Worm (Caenorhabditis elegans) whole organism, L1 larva: ENCODE results near the gene srh-301.

Experiments used
- C16A3.4 ChIP-seq: fragments of 150-350 bp; optimal IDR thresholded peaks from 2 replicates; lab custom pipeline; 2014; ENCODE audit warnings: missing biosample characterization, missing genetic modification characterization
- C34B4.2 ChIP-seq: sonication (generic microtip); optimal IDR thresholded peaks from 2 replicates; lab custom pipeline; 2017; ENCODE audit warnings: mild to moderate bottlenecking, missing genetic modification characterization, missing compliant biosample characterization
- F16B12.6 ChIP-seq: fragments of 150-350 bp; optimal IDR thresholded peaks from 2 replicates; lab custom pipeline; 2014; ENCODE audit warnings: missing biosample characterization, missing genetic modification characterization
- blmp-1 ChIP-seq: fragments of 150-350 bp; optimal IDR thresholded peaks from 2 replicates; lab custom pipeline; 2014; ENCODE audit warnings: missing biosample characterization, missing genetic modification characterization
- ceh-82 ChIP-seq, 3 experiments: fragments of 150-350 bp in 1 of 3; sonication (generic microtip) in 2 of 3; optimal IDR thresholded peaks; 2 replicates each; lab custom pipeline; 2014 to 2017; ENCODE audit warnings: missing biosample characterization in 3 of 3, missing genetic modification characterization in 3 of 3
- dpl-1 ChIP-seq, 3 experiments: fragments of 150-350 bp in 2 of 3; sonication (generic microtip) in 1 of 3; optimal IDR thresholded peaks; 2 replicates each; lab custom pipeline; 2014 to 2017; ENCODE audit warnings: missing biosample characterization in 3 of 3, missing genetic modification characterization in 3 of 3, missing genetic modification reagents in 3 of 3
- efl-1 ChIP-seq, 4 experiments: fragments of 150-350 bp; optimal IDR thresholded peaks in 3 of 4; peaks in 1 of 4; 1 replicate in 1 of 4; 2 replicates in 3 of 4; lab custom pipeline; 2014; ENCODE audit warnings: missing biosample characterization in 2 of 4, missing genetic modification characterization in 2 of 4, missing genetic modification reagents in 2 of 4
- egl-13 ChIP-seq: sonication (generic microtip); optimal IDR thresholded peaks from 2 replicates; lab custom pipeline; 2016; ENCODE audit warnings: missing genotype, missing genetic modification reagents, missing genetic modification characterization, missing compliant biosample characterization
- elt-2 ChIP-seq: sonication (generic microtip); optimal IDR thresholded peaks from 2 replicates; lab custom pipeline; 2016; ENCODE audit warnings: missing genetic modification characterization, mild to moderate bottlenecking, inconsistent platforms, missing compliant biosample characterization, missing genetic modification reagents
- elt-3 ChIP-seq, 6 experiments: fragments of 150-350 bp in 1 of 6; sonication (generic microtip); optimal IDR thresholded peaks; 2 replicates each; lab custom pipeline; 2017 to 2018; ENCODE audit warnings: missing biosample characterization in 6 of 6, missing genetic modification characterization in 6 of 6, inconsistent platforms in 1 of 6
- fkh-8 ChIP-seq: sonication (generic microtip); optimal IDR thresholded peaks from 2 replicates; lab custom pipeline; 2016; ENCODE audit warnings: mild to moderate bottlenecking, missing genetic modification characterization, missing compliant biosample characterization
- grh-1 ChIP-seq: fragments of 200-800 bp; sonication (Bioruptor generic); IDR thresholded peaks from 2 replicates; pipeline ENCODE4 v1.3.6; 2022; ENCODE audit warnings: missing genetic modification reagents, missing genetic modification characterization, missing compliant biosample characterization
- hlh-4 ChIP-seq: sonication (generic microtip); optimal IDR thresholded peaks from 2 replicates; lab custom pipeline; 2016; ENCODE audit warnings: mild to moderate bottlenecking, missing genetic modification characterization, missing compliant biosample characterization
- hpl-2 ChIP-seq: fragments of 150-350 bp; optimal IDR thresholded peaks from 2 replicates; lab custom pipeline; 2014; ENCODE audit warnings: missing biosample characterization, missing genetic modification reagents, missing genetic modification characterization
- lin-13 ChIP-seq: fragments of 150-350 bp; optimal IDR thresholded peaks from 2 replicates; lab custom pipeline; 2014; ENCODE audit warnings: missing biosample characterization, missing genetic modification reagents, missing genetic modification characterization
- lin-15B ChIP-seq: fragments of 150-350 bp; sonication (generic microtip); optimal IDR thresholded peaks from 3 replicates; lab custom pipeline; 2014; ENCODE audit warnings: missing biosample characterization, missing genetic modification characterization
- lin-35 ChIP-seq, 2 experiments: fragments of 150-350 bp; optimal IDR thresholded peaks; 2 replicates each; lab custom pipeline; 2014; ENCODE audit warnings: missing biosample characterization in 2 of 2, missing genetic modification characterization in 2 of 2, missing genetic modification reagents in 2 of 2
- lin-39 ChIP-seq: fragments of 150-350 bp; optimal IDR thresholded peaks from 2 replicates; lab custom pipeline; 2014; ENCODE audit warnings: missing biosample characterization, missing genetic modification reagents, missing genetic modification characterization
- lsy-2 ChIP-seq, 2 experiments: fragments of 150-350 bp; optimal IDR thresholded peaks; 2 replicates each; lab custom pipeline; 2014; ENCODE audit warnings: missing biosample characterization in 2 of 2, missing genetic modification characterization in 2 of 2
- mep-1 ChIP-seq: fragments of 150-350 bp; optimal IDR thresholded peaks from 2 replicates; lab custom pipeline; 2014; ENCODE audit warnings: missing biosample characterization, missing genetic modification characterization
- nhr-19 ChIP-seq: fragments of 200-800 bp; sonication (Bioruptor generic); conservative IDR thresholded peaks from 2 replicates; pipeline ENCODE4 v1.3.6; 2022; ENCODE audit warnings: missing genetic modification characterization, missing compliant biosample characterization
- nhr-237 ChIP-seq: fragments of 150-350 bp; optimal IDR thresholded peaks from 2 replicates; lab custom pipeline; 2014; ENCODE audit warnings: missing biosample characterization, missing genetic modification characterization
- nhr-28 ChIP-seq: fragments of 150-350 bp; optimal IDR thresholded peaks from 2 replicates; lab custom pipeline; 2014; ENCODE audit warnings: missing biosample characterization, missing genetic modification characterization
- nhr-85 ChIP-seq: sonication (generic microtip); peaks from one replicate; lab custom pipeline; 2016; ENCODE audit warnings: missing genetic modification characterization, inconsistent platforms, missing compliant biosample characterization
- pag-3 ChIP-seq: sonication (generic microtip); optimal IDR thresholded peaks from 2 replicates; lab custom pipeline; 2017; ENCODE audit warnings: missing genetic modification characterization, mild to moderate bottlenecking, missing compliant biosample characterization, antibody characterized with exemption, borderline replicate concordance; ENCODE audit not compliant: insufficient read depth
- skn-1 ChIP-seq: fragments of 150-350 bp; optimal IDR thresholded peaks from 2 replicates; lab custom pipeline; 2014; ENCODE audit warnings: missing biosample characterization, missing genetic modification characterization
- snpc-4 ChIP-seq: fragments of 150-350 bp; optimal IDR thresholded peaks from 2 replicates; lab custom pipeline; 2014; ENCODE audit warnings: missing biosample characterization, missing genetic modification characterization
- snu-23 ChIP-seq: sonication (generic microtip); optimal IDR thresholded peaks from 2 replicates; lab custom pipeline; 2016; ENCODE audit warnings: missing genetic modification characterization, missing compliant biosample characterization
- tbx-2 ChIP-seq: sonication (generic microtip); optimal IDR thresholded peaks from 2 replicates; lab custom pipeline; 2016; ENCODE audit warnings: missing genetic modification characterization, missing compliant biosample characterization
- unc-130 ChIP-seq: fragments of 150-350 bp; optimal IDR thresholded peaks from 2 replicates; lab custom pipeline; 2017; ENCODE audit warnings: missing biosample characterization, missing genetic modification characterization, inconsistent platforms
- unc-62 ChIP-seq: fragments of 150-350 bp; optimal IDR thresholded peaks from 2 replicates; lab custom pipeline; 2014; ENCODE audit warnings: missing biosample characterization, missing genetic modification reagents, missing genetic modification characterization
- unc-86 ChIP-seq: sonication (generic microtip); optimal IDR thresholded peaks from 2 replicates; lab custom pipeline; 2016; ENCODE audit warnings: missing genetic modification characterization, missing compliant biosample characterization
- xbp-1 ChIP-seq: sonication (generic microtip); optimal IDR thresholded peaks from 2 replicates; lab custom pipeline; 2016; ENCODE audit warnings: missing genetic modification characterization, missing compliant biosample characterization
- ztf-11 ChIP-seq, 2 experiments: sonication (generic microtip); optimal IDR thresholded peaks; 2 replicates each; lab custom pipeline; 2016 to 2017; ENCODE audit warnings: missing genetic modification characterization in 2 of 2, missing biosample characterization in 1 of 2, missing compliant biosample characterization in 1 of 2

The srh-301 gene

ce11 chrV:17871049-17871448, 46.3 kb downstream of the srh-301 start, which contains the start of gene phf-14:
Gene phf-14, plus strand, starts transcription at chrV:17871393.
- TF ChIP-seq lin-39 (tag; lab: Kevin White, UChicago) = peak; percentile 30
- TF ChIP-seq nhr-19 (GFP tag; lab: Robert Waterston, UW) = peak; percentile 71
- TF ChIP-seq xbp-1 (tag; lab: Kevin White, UChicago) = peak; percentile 60
- peak; percentile 47 for TF ChIP-seq fkh-8 (tag; lab: Kevin White, UChicago)
- no peak for TF ChIP-seq grh-1
- TF ChIP-seq elt-3 (tag; optimal IDR thresholded peaks at IDR 0.05; lab: Kevin White, UChicago) = peak in 2 of 6 experiments; percentile 21 to 41
- TF ChIP-seq unc-62 = no peak
- TF ChIP-seq ztf-11 (tag; optimal IDR thresholded peaks at IDR 0.05; lab: Kevin White, UChicago) = no peak
- peak; percentile 73 for TF ChIP-seq snu-23 (GFP tag; lab: Kevin White, UChicago)
- TF ChIP-seq unc-130 = peak; percentile 61
- TF ChIP-seq ceh-82 (tag; optimal IDR thresholded peaks at IDR 0.05; lab: Kevin White, UChicago) = peak; percentile 48 to 69 (median 53)
- TF ChIP-seq F16B12.6 (tag; lab: Kevin White, UChicago) = peak; percentile 2
- TF ChIP-seq unc-86 (tag; lab: Kevin White, UChicago) = peak; percentile 44
- peak; percentile 66 for TF ChIP-seq nhr-85 (tag; lab: Kevin White, UChicago)
- peak; percentile 9 for TF ChIP-seq egl-13 (tag; lab: Kevin White, UChicago)
- TF ChIP-seq elt-2 (tag; lab: Kevin White, UChicago) = no peak
- no peak for TF ChIP-seq pag-3 (tag; lab: Kevin White, UChicago)
- TF ChIP-seq dpl-1 (GFP tag; optimal IDR thresholded peaks at IDR 0.05; lab: Kevin White, UChicago) = peak; percentile 44 to 68 (median 60)
- TF ChIP-seq C34B4.2 (tag; lab: Kevin White, UChicago) = no peak
- peak; percentile 26 for TF ChIP-seq C16A3.4 (tag; lab: Kevin White, UChicago)
- TF ChIP-seq hlh-4 = no peak
- TF ChIP-seq efl-1 (optimal IDR thresholded peaks at IDR 0.05; lab: Kevin White, UChicago) = peak; percentile 69 to 71
- peak; percentile 70 to 95 for TF ChIP-seq efl-1 (GFP tag; optimal IDR thresholded peaks at IDR 0.05 in 1 of 2; lab: Kevin White, UChicago)
- TF ChIP-seq lin-35 (GFP tag; optimal IDR thresholded peaks at IDR 0.05; lab: Kevin White, UChicago) = peak; percentile 65
- TF ChIP-seq lsy-2 (tag; optimal IDR thresholded peaks at IDR 0.05; lab: Kevin White, UChicago) = peak; percentile 71 to 81
- peak; percentile 18 for TF ChIP-seq lin-13 (GFP tag; lab: Kevin White, UChicago)
- peak; percentile 46 for TF ChIP-seq tbx-2 (tag; lab: Kevin White, UChicago)
- TF ChIP-seq lin-15B (tag; lab: Kevin White, UChicago) = peak; percentile 35
- TF ChIP-seq hpl-2 = no peak
- no peak for TF ChIP-seq nhr-28 (tag; lab: Kevin White, UChicago)
- TF ChIP-seq snpc-4 = peak; percentile 57
- peak; percentile 19 for TF ChIP-seq skn-1 (tag; lab: Kevin White, UChicago)
- TF ChIP-seq blmp-1 (tag; lab: Kevin White, UChicago) = peak; percentile 22
- no peak for TF ChIP-seq nhr-237 (tag; lab: Kevin White, UChicago)
- peak; percentile 84 for TF ChIP-seq mep-1 (tag; lab: Kevin White, UChicago)
- TF ChIP-seq, all 84 proteins: peak for 24
